Worm (Caenorhabditis elegans) whole organism, L1 larva: ENCODE measurements around the gene kxd-1.
A peak's percentile ranks its signal among the peaks of the same experiment; 100 is the strongest.

Experiments used
- F16B12.6 ChIP-seq: fragments of 150-350 bp; optimal IDR thresholded peaks from 2 replicates; lab custom pipeline; 2014; ENCODE audit warnings: missing biosample characterization, missing genetic modification characterization
- alr-1 ChIP-seq: fragments of 200-800 bp; sonication (Bioruptor generic); optimal IDR thresholded peaks from 2 replicates; lab custom pipeline; 2018; ENCODE audit warnings: borderline replicate concordance, mild to moderate bottlenecking, missing genetic modification characterization, missing compliant biosample characterization
- aly-2 ChIP-seq: fragments of 150-350 bp; optimal IDR thresholded peaks from 2 replicates; lab custom pipeline; 2014; ENCODE audit warnings: missing biosample characterization, missing genetic modification characterization
- blmp-1 ChIP-seq: fragments of 150-350 bp; optimal IDR thresholded peaks from 2 replicates; lab custom pipeline; 2014; ENCODE audit warnings: missing biosample characterization, missing genetic modification characterization
- ceh-8 ChIP-seq: fragments of 200-800 bp; sonication (Bioruptor generic); optimal IDR thresholded peaks from 2 replicates; lab custom pipeline; 2018; ENCODE audit warnings: mild to moderate bottlenecking, missing genetic modification characterization, moderate library complexity, missing compliant biosample characterization
- ceh-88 ChIP-seq: fragments of 200-800 bp; sonication (Bioruptor generic); IDR thresholded peaks from 2 replicates; pipeline ENCODE4 v1.3.6; 2022; ENCODE audit warnings: missing genetic modification characterization, missing compliant biosample characterization
- ceh-90 ChIP-seq: sonication (generic microtip); optimal IDR thresholded peaks from 2 replicates; lab custom pipeline; 2016; ENCODE audit warnings: missing genetic modification characterization, missing compliant biosample characterization
- ces-1 ChIP-seq: fragments of 150-350 bp; optimal IDR thresholded peaks from 2 replicates; lab custom pipeline; 2014; ENCODE audit warnings: missing biosample characterization, missing genetic modification reagents, missing genetic modification characterization
- dpl-1 ChIP-seq, 3 experiments: fragments of 150-350 bp in 2 of 3; sonication (generic microtip) in 1 of 3; optimal IDR thresholded peaks; 2 replicates each; lab custom pipeline; 2014 to 2017; ENCODE audit warnings: missing biosample characterization in 3 of 3, missing genetic modification characterization in 3 of 3, missing genetic modification reagents in 3 of 3
- dsc-1 ChIP-seq: sonication (generic microtip); optimal IDR thresholded peaks from 2 replicates; lab custom pipeline; 2016; ENCODE audit warnings: mild to moderate bottlenecking, missing genetic modification characterization, missing compliant biosample characterization
- efl-1 ChIP-seq, 4 experiments: fragments of 150-350 bp; optimal IDR thresholded peaks in 3 of 4; peaks in 1 of 4; 1 replicate in 1 of 4; 2 replicates in 3 of 4; lab custom pipeline; 2014; ENCODE audit warnings: missing biosample characterization in 2 of 4, missing genetic modification characterization in 2 of 4, missing genetic modification reagents in 2 of 4
- elt-2 ChIP-seq: sonication (generic microtip); optimal IDR thresholded peaks from 2 replicates; lab custom pipeline; 2016; ENCODE audit warnings: missing genetic modification characterization, mild to moderate bottlenecking, inconsistent platforms, missing compliant biosample characterization, missing genetic modification reagents
- elt-3 ChIP-seq, 6 experiments: fragments of 150-350 bp in 1 of 6; sonication (generic microtip); optimal IDR thresholded peaks; 2 replicates each; lab custom pipeline; 2017 to 2018; ENCODE audit warnings: missing biosample characterization in 6 of 6, missing genetic modification characterization in 6 of 6, inconsistent platforms in 1 of 6
- ets-5 ChIP-seq: fragments of 200-800 bp; sonication (Bioruptor generic); IDR thresholded peaks from 2 replicates; pipeline ENCODE4 v1.3.6; 2022; ENCODE audit warnings: missing genetic modification characterization, missing compliant biosample characterization
- fkh-4 ChIP-seq: sonication (generic microtip); optimal IDR thresholded peaks from 2 replicates; lab custom pipeline; 2016; ENCODE audit warnings: missing compliant biosample characterization, missing genetic modification characterization, borderline replicate concordance
- hlh-17 ChIP-seq: fragments of 200-800 bp; sonication (Bioruptor generic); optimal IDR thresholded peaks from 2 replicates; lab custom pipeline; 2018; ENCODE audit warnings: missing genetic modification characterization, mild to moderate bottlenecking, missing compliant biosample characterization, moderate library complexity, borderline replicate concordance
- hlh-4 ChIP-seq: sonication (generic microtip); optimal IDR thresholded peaks from 2 replicates; lab custom pipeline; 2016; ENCODE audit warnings: mild to moderate bottlenecking, missing genetic modification characterization, missing compliant biosample characterization
- isw-1 ChIP-seq: fragments of 200-800 bp; sonication (Bioruptor generic); IDR thresholded peaks from 2 replicates; pipeline ENCODE4 v1.3.6; 2022; ENCODE audit warnings: missing genetic modification characterization, missing compliant biosample characterization
- jun-1 ChIP-seq: fragments of 150-350 bp; optimal IDR thresholded peaks from 2 replicates; lab custom pipeline; 2014; ENCODE audit warnings: missing biosample characterization, missing genetic modification reagents, missing genetic modification characterization
- lin-13 ChIP-seq: fragments of 150-350 bp; optimal IDR thresholded peaks from 2 replicates; lab custom pipeline; 2014; ENCODE audit warnings: missing biosample characterization, missing genetic modification reagents, missing genetic modification characterization
- lin-15B ChIP-seq: fragments of 150-350 bp; sonication (generic microtip); optimal IDR thresholded peaks from 3 replicates; lab custom pipeline; 2014; ENCODE audit warnings: missing biosample characterization, missing genetic modification characterization
- lin-39 ChIP-seq: fragments of 150-350 bp; optimal IDR thresholded peaks from 2 replicates; lab custom pipeline; 2014; ENCODE audit warnings: missing biosample characterization, missing genetic modification reagents, missing genetic modification characterization
- mdl-1 ChIP-seq, 2 experiments: fragments of 150-350 bp; optimal IDR thresholded peaks; 2 replicates each; lab custom pipeline; 2014 to 2017; ENCODE audit warnings: missing biosample characterization in 2 of 2, missing genetic modification characterization in 2 of 2, inconsistent platforms in 1 of 2
- mef-2 ChIP-seq: fragments of 150-350 bp; optimal IDR thresholded peaks from 2 replicates; lab custom pipeline; 2014; ENCODE audit warnings: missing biosample characterization, missing genetic modification characterization
- mep-1 ChIP-seq: fragments of 150-350 bp; optimal IDR thresholded peaks from 2 replicates; lab custom pipeline; 2014; ENCODE audit warnings: missing biosample characterization, missing genetic modification characterization
- nhr-11 ChIP-seq: fragments of 150-350 bp; optimal IDR thresholded peaks from 2 replicates; lab custom pipeline; 2014; ENCODE audit warnings: missing biosample characterization, missing genetic modification characterization
- nhr-47 ChIP-seq: sonication (generic microtip); optimal IDR thresholded peaks from 2 replicates; lab custom pipeline; 2016; ENCODE audit warnings: mild to moderate bottlenecking, missing genetic modification characterization, moderate library complexity, missing compliant biosample characterization
- nhr-71 ChIP-seq: sonication (generic microtip); optimal IDR thresholded peaks from 2 replicates; lab custom pipeline; 2016; ENCODE audit warnings: mild to moderate bottlenecking, missing genetic modification characterization, moderate library complexity, missing compliant biosample characterization
- nhr-76 ChIP-seq: sonication (generic microtip); optimal IDR thresholded peaks from 2 replicates; lab custom pipeline; 2017; ENCODE audit warnings: missing biosample characterization, missing genetic modification characterization
- pqm-1 ChIP-seq: sonication (generic microtip); optimal IDR thresholded peaks from 3 replicates; lab custom pipeline; 2017; ENCODE audit warnings: missing biosample characterization, missing genetic modification characterization
- sptf-1 ChIP-seq: fragments of 150-350 bp; optimal IDR thresholded peaks from 2 replicates; lab custom pipeline; 2014; ENCODE audit warnings: missing biosample characterization, missing genetic modification characterization
- sup-37 ChIP-seq: fragments of 200-800 bp; sonication (Bioruptor generic); optimal IDR thresholded peaks from 2 replicates; lab custom pipeline; 2018; ENCODE audit warnings: mild to moderate bottlenecking, missing genetic modification characterization, missing compliant biosample characterization
- tbx-2 ChIP-seq: sonication (generic microtip); optimal IDR thresholded peaks from 2 replicates; lab custom pipeline; 2016; ENCODE audit warnings: missing genetic modification characterization, missing compliant biosample characterization
- unc-98 ChIP-seq: fragments of 200-800 bp; sonication (Bioruptor generic); IDR thresholded peaks from 2 replicates; pipeline ENCODE4 v1.3.6; 2022; ENCODE audit warnings: missing genetic modification characterization, missing compliant biosample characterization
- vab-15 ChIP-seq: sonication (generic microtip); optimal IDR thresholded peaks from 2 replicates; lab custom pipeline; 2017; ENCODE audit warnings: missing genotype, mild to moderate bottlenecking, missing genetic modification characterization, missing compliant biosample characterization
- zip-4 ChIP-seq: fragments of 200-800 bp; sonication (Bioruptor generic); optimal IDR thresholded peaks from 2 replicates; lab custom pipeline; 2018; ENCODE audit warnings: mild to moderate bottlenecking, missing genetic modification characterization, moderate library complexity, missing compliant biosample characterization

Gene kxd-1

DNA sequence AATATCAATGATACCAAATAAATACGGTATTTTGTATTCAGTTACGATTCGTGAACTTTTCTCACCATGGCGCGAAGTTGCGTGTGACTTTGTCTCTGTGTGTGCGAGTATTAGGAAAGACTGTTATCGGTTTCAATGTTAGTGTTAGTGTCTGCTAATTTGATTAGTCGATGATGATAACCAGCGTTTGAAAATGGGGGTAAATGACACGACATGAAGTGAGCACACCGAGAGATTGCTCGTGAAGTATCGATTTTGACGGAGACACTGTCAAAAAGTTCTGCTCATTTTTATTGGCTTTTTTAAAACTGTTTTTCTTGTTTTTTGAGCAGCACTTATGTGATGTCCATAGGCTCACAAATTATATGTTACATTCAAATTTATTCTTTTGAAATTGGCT lies 22.9 kb upstream of the kxd-1 start (continued):
- TF ChIP-seq F16B12.6 (tag; lab: Kevin White, UChicago) (no peak), tbx-2 (tag; lab: Kevin White, UChicago) (no peak), ceh-90 (tag; lab: Kevin White, UChicago) (no peak), aly-2 (tag; lab: Kevin White, UChicago) (peak; percentile 59), nhr-11 (tag; lab: Kevin White, UChicago) (no peak), zip-4 (GFP tag; lab: Kevin White, UChicago) (no peak), dpl-1 (GFP tag; optimal IDR thresholded peaks at IDR 0.05; lab: Kevin White, UChicago) (no peak), isw-1 (GFP tag; lab: Robert Waterston, UW) (no peak), lin-13 (no peak), elt-2 (peak; percentile 66)

DNA sequence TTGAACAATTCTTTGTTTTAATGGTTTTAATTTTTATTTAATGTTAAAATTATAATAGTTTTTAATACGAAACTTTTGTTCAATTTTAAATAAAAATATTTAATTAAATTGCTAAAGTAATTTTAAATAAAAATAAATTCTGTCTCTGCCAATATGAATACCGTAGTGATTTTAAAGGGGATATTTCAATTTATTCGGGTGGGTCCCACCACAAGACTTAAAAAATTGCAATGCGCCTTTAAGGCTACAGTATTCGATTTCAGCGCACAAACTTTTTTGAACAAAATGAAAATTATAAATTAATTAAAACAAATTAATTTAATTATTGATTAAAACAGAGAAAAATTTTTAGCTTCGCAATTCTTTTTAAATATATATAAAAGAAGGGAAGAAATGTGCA lies 22.2 kb upstream of the kxd-1 start:
- TF ChIP-seq efl-1 (optimal IDR thresholded peaks at IDR 0.05; lab: Kevin White, UChicago) (no peak), efl-1 (GFP tag; optimal IDR thresholded peaks at IDR 0.05 in 1 of 2; lab: Kevin White, UChicago) (no peak), mdl-1 (tag; optimal IDR thresholded peaks at IDR 0.05; lab: Kevin White, UChicago) (no peak), mep-1 (tag; lab: Kevin White, UChicago) (no peak), blmp-1 (tag; lab: Kevin White, UChicago) (no peak), ces-1 (GFP tag; lab: Kevin White, UChicago) (no peak), vab-15 (tag; lab: Kevin White, UChicago) (no peak), jun-1 (tag; lab: Kevin White, UChicago) (no peak), sptf-1 (tag; lab: Kevin White, UChicago) (no peak), unc-98 (GFP tag; lab: Robert Waterston, UW) (no peak), fkh-4 (tag; lab: Kevin White, UChicago) (no peak), mef-2 (tag; lab: Kevin White, UChicago) (no peak), hlh-17 (GFP tag; lab: Kevin White, UChicago) (no peak), lin-15B (no peak), dpl-1 (GFP tag; optimal IDR thresholded peaks at IDR 0.05; lab: Kevin White, UChicago) (no peak), nhr-11 (tag; lab: Kevin White, UChicago) (no peak), ceh-8 (no peak), nhr-47 (no peak), alr-1 (tag; lab: Kevin White, UChicago) (no peak)

DNA sequence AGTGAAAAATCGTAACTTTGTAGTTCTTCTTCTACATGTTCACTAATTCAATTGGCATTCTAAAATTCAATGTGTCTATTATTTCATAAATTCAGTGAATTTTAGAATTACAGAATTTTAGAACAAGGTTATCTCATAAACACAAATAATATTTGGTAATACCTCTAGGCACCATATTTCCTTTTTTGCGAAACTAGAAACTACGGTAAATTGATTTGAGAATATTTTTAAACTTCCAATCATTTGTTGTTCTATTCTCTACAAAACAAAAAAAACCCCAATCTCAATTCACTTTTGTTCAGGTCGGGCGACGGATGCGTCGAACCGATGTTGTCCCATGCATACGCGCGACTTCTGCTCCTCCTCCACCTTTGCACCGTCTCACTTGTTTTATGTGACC lies 21.3 kb upstream of the kxd-1 start, which contains the start of gene F09G2.1:
F09G2.1 (plus strand) TSS at position 301 of the 400 bp plus-strand sequence.
- TF ChIP-seq F16B12.6 (tag; lab: Kevin White, UChicago) (no peak), elt-2 (no peak), nhr-71 (tag; lab: Kevin White, UChicago) (no peak), hlh-4 (no peak)

DNA sequence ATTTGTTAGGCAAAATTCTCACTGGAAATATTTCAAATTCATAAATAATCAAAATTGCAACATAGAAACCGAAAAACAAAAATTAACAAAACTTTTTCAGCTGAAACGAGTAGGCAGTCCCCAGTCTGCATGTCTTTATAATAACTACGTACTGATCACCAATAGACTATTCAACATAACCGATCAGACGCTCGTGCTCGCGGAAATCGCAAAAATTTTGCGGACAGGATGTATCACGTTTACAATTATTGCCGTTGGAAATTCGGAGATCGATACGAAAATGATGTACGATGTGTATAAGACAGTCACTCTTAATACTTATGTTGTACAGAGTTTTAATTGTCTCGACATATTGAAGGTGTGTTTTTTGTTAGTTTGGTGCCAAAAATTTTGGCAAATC lies 19.9 kb upstream of the kxd-1 start:
- TF ChIP-seq efl-1 (optimal IDR thresholded peaks at IDR 0.05; lab: Kevin White, UChicago) (no peak), efl-1 (GFP tag; optimal IDR thresholded peaks at IDR 0.05 in 1 of 2; lab: Kevin White, UChicago) (peak in 1 of 2 experiments; percentile 21), elt-3 (tag; optimal IDR thresholded peaks at IDR 0.05; lab: Kevin White, UChicago) (no peak), alr-1 (tag; lab: Kevin White, UChicago) (no peak), sup-37 (GFP tag; lab: Kevin White, UChicago) (no peak), nhr-11 (tag; lab: Kevin White, UChicago) (no peak), nhr-76 (no peak), ets-5 (GFP tag; lab: Robert Waterston, UW) (no peak), dsc-1 (tag; lab: Kevin White, UChicago) (no peak)

DNA sequence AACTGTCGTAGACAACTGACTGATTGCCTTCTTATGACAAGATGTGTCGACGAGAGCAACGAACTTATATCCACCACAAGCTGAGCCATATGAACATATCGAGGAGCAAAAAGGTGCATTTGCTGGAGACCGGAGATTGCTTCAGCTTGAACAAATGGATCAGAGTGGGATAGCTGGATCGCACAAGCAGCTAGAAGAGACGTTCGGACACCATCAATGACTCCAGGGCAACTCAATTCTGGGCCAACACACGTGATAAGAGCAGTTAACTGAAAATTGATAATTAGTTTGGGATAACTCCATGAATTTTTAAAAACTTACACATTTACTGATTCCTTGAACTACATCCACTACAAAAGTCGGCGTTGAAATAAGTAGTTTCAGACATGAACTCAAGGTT lies 12.3 kb upstream of the kxd-1 start:
- no peak for TF ChIP-seq nhr-71 (tag; lab: Kevin White, UChicago)
- no peak for TF ChIP-seq lin-39 (tag; lab: Kevin White, UChicago)
- TF ChIP-seq ceh-88 (GFP tag; lab: Robert Waterston, UW), result no peak
- TF ChIP-seq efl-1 (optimal IDR thresholded peaks at IDR 0.05; lab: Kevin White, UChicago), result no peak
- peak in 1 of 2 experiments; percentile 82 for TF ChIP-seq efl-1 (GFP tag; optimal IDR thresholded peaks at IDR 0.05 in 1 of 2; lab: Kevin White, UChicago)
- no peak for TF ChIP-seq pqm-1 (tag; lab: Kevin White, UChicago)
- TF ChIP-seq lin-15B, result no peak
- TF ChIP-seq, all 84 proteins: peak for 1
